Worm (Caenorhabditis elegans) whole organism, L3 larva: ENCODE data around the gene F59E12.8.

Experiments used
- R02D3.7 ChIP-seq: fragments of 150-350 bp; optimal IDR thresholded peaks from 2 replicates; lab custom pipeline; 2014; ENCODE audit warnings: missing biosample characterization, missing genetic modification characterization
- aly-2 ChIP-seq: fragments of 150-350 bp; optimal IDR thresholded peaks from 2 replicates; lab custom pipeline; 2014; ENCODE audit warnings: missing biosample characterization, missing genetic modification characterization
- ama-1 ChIP-seq: fragments of 150-350 bp; optimal IDR thresholded peaks from 2 replicates; lab custom pipeline; 2018
- ceh-16 ChIP-seq: sonication (generic microtip); optimal IDR thresholded peaks from 2 replicates; lab custom pipeline; 2017; ENCODE audit warnings: missing biosample characterization, missing genetic modification characterization
- ceh-28 ChIP-seq: fragments of 150-350 bp; optimal IDR thresholded peaks from 2 replicates; lab custom pipeline; 2014; ENCODE audit warnings: missing biosample characterization, missing genetic modification reagents, missing genetic modification characterization
- ceh-9 ChIP-seq: sonication (generic microtip); optimal IDR thresholded peaks from 2 replicates; lab custom pipeline; 2018; ENCODE audit warnings: missing biosample characterization, missing genetic modification characterization
- egl-5 ChIP-seq: fragments of 150-350 bp; optimal IDR thresholded peaks from 2 replicates; lab custom pipeline; 2017; ENCODE audit warnings: missing biosample characterization, missing genetic modification reagents, missing genetic modification characterization, inconsistent platforms
- elt-1 ChIP-seq: fragments of 150-350 bp; optimal IDR thresholded peaks from 2 replicates; lab custom pipeline; 2014; ENCODE audit warnings: missing biosample characterization, missing genetic modification characterization
- elt-3 ChIP-seq, 3 experiments: fragments of 150-350 bp in 1 of 3; sonication (generic microtip) in 2 of 3; optimal IDR thresholded peaks; 2 replicates in 2 of 3; 4 replicates in 1 of 3; lab custom pipeline; 2014 to 2017; ENCODE audit warnings: missing biosample characterization in 3 of 3, missing genetic modification characterization in 3 of 3
- fkh-10 ChIP-seq: sonication (generic microtip); optimal IDR thresholded peaks from 2 replicates; lab custom pipeline; 2017; ENCODE audit warnings: missing biosample characterization, missing genetic modification reagents, missing genetic modification characterization
- fkh-2 ChIP-seq: fragments of 150-350 bp; optimal IDR thresholded peaks from 2 replicates; lab custom pipeline; 2014; ENCODE audit warnings: missing biosample characterization, missing genetic modification reagents, missing genetic modification characterization
- fos-1 ChIP-seq: fragments of 150-350 bp; optimal IDR thresholded peaks from 2 replicates; lab custom pipeline; 2014; ENCODE audit warnings: missing biosample characterization, missing genetic modification characterization
- hmg-11 ChIP-seq: sonication (generic microtip); optimal IDR thresholded peaks from 2 replicates; lab custom pipeline; 2016; ENCODE audit warnings: missing genetic modification characterization, missing compliant biosample characterization
- jun-1 ChIP-seq: fragments of 150-350 bp; optimal IDR thresholded peaks from 2 replicates; lab custom pipeline; 2014; ENCODE audit warnings: missing biosample characterization, missing genetic modification reagents, missing genetic modification characterization
- lin-15B ChIP-seq: fragments of 150-350 bp; optimal IDR thresholded peaks from 2 replicates; lab custom pipeline; 2014; ENCODE audit warnings: missing biosample characterization, missing genetic modification characterization
- lin-39 ChIP-seq: fragments of 150-350 bp; optimal IDR thresholded peaks from 2 replicates; lab custom pipeline; 2018; ENCODE audit warnings: missing biosample characterization, missing genetic modification reagents, missing genetic modification characterization
- mdl-1 ChIP-seq: fragments of 150-350 bp; optimal IDR thresholded peaks from 2 replicates; lab custom pipeline; 2014; ENCODE audit warnings: missing biosample characterization, missing genetic modification characterization
- nfya-1 ChIP-seq: sonication (generic microtip); optimal IDR thresholded peaks from 2 replicates; lab custom pipeline; 2017; ENCODE audit warnings: missing genetic modification characterization, mild to moderate bottlenecking, missing compliant biosample characterization, antibody characterized with exemption, moderate library complexity; ENCODE audit not compliant: insufficient read depth
- nhr-11 ChIP-seq: fragments of 150-350 bp; optimal IDR thresholded peaks from 2 replicates; lab custom pipeline; 2014; ENCODE audit warnings: missing biosample characterization, missing genetic modification characterization
- nhr-12 ChIP-seq: fragments of 150-350 bp; optimal IDR thresholded peaks from 2 replicates; lab custom pipeline; 2014; ENCODE audit warnings: missing biosample characterization, missing genetic modification characterization
- nhr-237 ChIP-seq: fragments of 150-350 bp; optimal IDR thresholded peaks from 2 replicates; lab custom pipeline; 2014; ENCODE audit warnings: missing biosample characterization, missing genetic modification characterization
- nhr-25 ChIP-seq: sonication (generic microtip); optimal IDR thresholded peaks from 2 replicates; lab custom pipeline; 2017; ENCODE audit warnings: missing biosample characterization, missing genetic modification characterization
- nhr-43 ChIP-seq: sonication (generic microtip); optimal IDR thresholded peaks from 2 replicates; lab custom pipeline; 2016; ENCODE audit warnings: mild to moderate bottlenecking, missing genetic modification characterization, missing compliant biosample characterization; ENCODE audit not compliant: poor library complexity, severe bottlenecking
- nhr-67 ChIP-seq: fragments of 150-350 bp; optimal IDR thresholded peaks from 2 replicates; lab custom pipeline; 2014; ENCODE audit warnings: missing biosample characterization, missing genetic modification characterization
- nhr-76 ChIP-seq: fragments of 150-350 bp; sonication (generic microtip); optimal IDR thresholded peaks from 5 replicates; lab custom pipeline; 2014; ENCODE audit warnings: missing biosample characterization, missing genetic modification characterization
- nhr-77 ChIP-seq: fragments of 150-350 bp; optimal IDR thresholded peaks from 2 replicates; lab custom pipeline; 2014; ENCODE audit warnings: missing biosample characterization, missing genetic modification characterization
- pha-4 ChIP-seq: fragments of 150-350 bp; optimal IDR thresholded peaks from 2 replicates; lab custom pipeline; 2014; ENCODE audit warnings: missing biosample characterization, missing genetic modification reagents, missing genetic modification characterization
- pqm-1 ChIP-seq: fragments of 150-350 bp; optimal IDR thresholded peaks from 2 replicates; lab custom pipeline; 2017; ENCODE audit warnings: missing biosample characterization, missing genetic modification characterization, inconsistent platforms
- sea-2 ChIP-seq: fragments of 150-350 bp; sonication (generic microtip); optimal IDR thresholded peaks from 4 replicates; lab custom pipeline; 2014; ENCODE audit warnings: missing biosample characterization, missing genetic modification reagents, missing genetic modification characterization
- skn-1 ChIP-seq: fragments of 150-350 bp; optimal IDR thresholded peaks from 2 replicates; lab custom pipeline; 2014; ENCODE audit warnings: missing biosample characterization, missing genetic modification characterization
- snpc-4 ChIP-seq: fragments of 150-350 bp; optimal IDR thresholded peaks from 2 replicates; lab custom pipeline; 2014; ENCODE audit warnings: missing biosample characterization, missing genetic modification characterization
- unc-39 ChIP-seq: sonication (generic microtip); optimal IDR thresholded peaks from 4 replicates; lab custom pipeline; 2017; ENCODE audit warnings: missing biosample characterization, missing genetic modification characterization
- unc-62 ChIP-seq: fragments of 150-350 bp; sonication (generic microtip); optimal IDR thresholded peaks from 4 replicates; lab custom pipeline; 2014; ENCODE audit warnings: missing biosample characterization, missing genetic modification reagents, missing genetic modification characterization
- zag-1 ChIP-seq: fragments of 150-350 bp; optimal IDR thresholded peaks from 2 replicates; lab custom pipeline; 2014; ENCODE audit warnings: missing biosample characterization, missing genetic modification characterization
- ztf-11 ChIP-seq: fragments of 150-350 bp; optimal IDR thresholded peaks from 2 replicates; lab custom pipeline; 2014; ENCODE audit warnings: missing biosample characterization, missing genetic modification characterization
- ztf-4 ChIP-seq: fragments of 150-350 bp; optimal IDR thresholded peaks from 2 replicates; lab custom pipeline; 2014; ENCODE audit warnings: missing biosample characterization, missing genetic modification characterization

The F59E12.8 gene

DNA sequence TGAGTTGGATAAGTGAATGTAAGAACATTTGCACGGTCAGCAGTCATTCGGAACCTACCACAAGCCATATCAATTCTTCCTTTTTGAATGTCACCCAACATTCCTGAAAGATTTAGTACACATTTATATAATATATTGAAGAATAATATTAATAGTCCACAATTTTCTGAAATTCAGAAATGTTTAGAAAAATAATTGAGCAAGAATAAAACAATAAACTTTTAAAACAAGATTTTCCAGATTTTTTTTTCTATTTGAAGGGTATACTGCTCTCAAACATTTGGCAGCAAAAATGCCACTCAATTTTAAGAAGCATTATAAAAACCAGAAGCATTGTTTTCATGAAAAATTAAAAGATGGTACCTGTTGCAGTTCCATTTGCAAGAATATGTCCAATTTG, at the start of gene F59E12.8:
TSS of gene F59E12.8 (minus strand) at position 101 of the 400 bp plus-strand sequence.
- TF ChIP-seq ama-1 (lab: Kevin White, UChicago) = no peak
- TF ChIP-seq nhr-67 (tag; lab: Kevin White, UChicago) = no peak
- no peak for TF ChIP-seq mdl-1 (tag; lab: Kevin White, UChicago)
- TF ChIP-seq nhr-76 = no peak
- no peak for TF ChIP-seq egl-5
- TF ChIP-seq elt-3 (tag; optimal IDR thresholded peaks at IDR 0.05; lab: Kevin White, UChicago) = no peak
- no peak for TF ChIP-seq fos-1 (tag; lab: Kevin White, UChicago)

DNA sequence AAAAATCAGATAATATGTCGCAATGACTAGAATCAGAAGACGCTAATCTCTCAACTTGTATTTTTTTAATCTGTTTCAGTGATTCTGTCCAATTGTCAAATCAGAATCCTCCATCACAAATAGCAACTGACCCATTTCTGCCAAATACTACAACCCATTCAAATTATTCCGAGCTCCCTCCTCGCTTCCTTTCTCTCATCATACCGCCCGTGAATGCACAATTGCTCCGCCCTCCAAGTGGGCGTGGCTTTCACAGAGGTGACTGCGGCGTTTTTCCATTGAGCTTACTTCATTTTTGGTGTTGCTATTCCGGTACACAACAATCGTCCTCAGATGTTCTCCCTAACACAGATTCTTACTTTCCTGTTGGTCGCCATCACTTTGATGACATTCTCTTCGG, 44.0 kb upstream of the F59E12.8 start, which contains the start of gene flp-27:
TSS of gene flp-27 (plus strand) at position 301 of the 400 bp plus-strand sequence.
- TF ChIP-seq elt-1 (tag; lab: Kevin White, UChicago) = no peak
- TF ChIP-seq fkh-2 (tag; lab: Kevin White, UChicago) = no peak
- no peak for TF ChIP-seq sea-2 (GFP tag; lab: Kevin White, UChicago)
- TF ChIP-seq unc-62 = no peak
- no peak for TF ChIP-seq ztf-4 (tag; lab: Kevin White, UChicago)
- no peak for TF ChIP-seq ceh-28 (tag; lab: Kevin White, UChicago)
- TF ChIP-seq hmg-11 (tag; lab: Kevin White, UChicago) = no peak
- TF ChIP-seq fkh-10 (GFP tag; lab: Kevin White, UChicago) = no peak
- TF ChIP-seq pqm-1 (tag; lab: Kevin White, UChicago) = no peak
- no peak for TF ChIP-seq R02D3.7 (tag; lab: Kevin White, UChicago)
- TF ChIP-seq lin-39 (tag; lab: Kevin White, UChicago) = no peak

DNA sequence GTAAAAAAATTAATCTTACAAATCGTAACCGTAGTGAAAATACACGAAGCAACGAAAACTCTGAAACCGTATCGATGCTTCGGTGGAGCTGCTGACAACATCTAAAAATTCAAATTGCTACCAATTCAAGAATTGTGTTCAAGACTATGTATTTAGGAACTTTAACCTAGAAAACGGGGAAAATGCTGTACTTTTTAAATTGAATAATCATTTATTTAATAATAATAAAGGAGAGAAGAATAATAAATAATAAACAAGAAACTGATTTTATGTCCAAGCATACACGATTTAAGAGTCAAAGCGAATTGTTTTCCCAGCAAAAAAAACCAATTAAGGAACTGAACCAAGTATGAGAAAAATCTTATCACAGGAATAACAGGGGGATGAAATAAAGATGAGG, 32.9 kb upstream of the F59E12.8 start, which contains the start of gene C25H3.17:
TSS of gene C25H3.17 (minus strand) at position 101 of the 400 bp plus-strand sequence.
- TF ChIP-seq nhr-77 (tag; lab: Kevin White, UChicago) (no peak), nhr-67 (tag; lab: Kevin White, UChicago) (no peak), nhr-43 (tag; lab: Kevin White, UChicago) (no peak), elt-1 (tag; lab: Kevin White, UChicago) (no peak), snpc-4 (tag; lab: Kevin White, UChicago) (no peak)

DNA sequence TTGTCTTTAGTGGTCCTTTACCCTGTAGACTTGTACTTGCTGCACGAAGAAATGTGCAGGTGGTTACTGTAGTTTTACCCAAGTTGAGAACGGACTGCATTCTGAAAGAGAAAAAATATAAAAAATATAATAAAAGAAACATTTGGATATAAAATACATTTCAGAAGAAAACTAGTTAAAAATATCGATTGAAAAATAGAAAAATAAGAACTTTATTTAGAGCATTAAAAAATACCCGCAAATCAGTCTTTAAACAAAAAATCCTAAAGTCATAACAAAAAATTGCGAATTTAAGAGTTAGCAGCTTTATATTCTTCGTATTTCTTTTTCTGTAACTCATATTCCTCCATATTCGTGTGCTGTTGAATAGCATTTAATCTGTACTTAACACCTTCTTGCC, 32.1 kb upstream of the F59E12.8 start, which contains the start of gene C25H3.7:
TSS of gene C25H3.7 (minus strand) at position 101 of the 400 bp plus-strand sequence.
- TF ChIP-seq nfya-1 (tag; lab: Kevin White, UChicago) = no peak

DNA sequence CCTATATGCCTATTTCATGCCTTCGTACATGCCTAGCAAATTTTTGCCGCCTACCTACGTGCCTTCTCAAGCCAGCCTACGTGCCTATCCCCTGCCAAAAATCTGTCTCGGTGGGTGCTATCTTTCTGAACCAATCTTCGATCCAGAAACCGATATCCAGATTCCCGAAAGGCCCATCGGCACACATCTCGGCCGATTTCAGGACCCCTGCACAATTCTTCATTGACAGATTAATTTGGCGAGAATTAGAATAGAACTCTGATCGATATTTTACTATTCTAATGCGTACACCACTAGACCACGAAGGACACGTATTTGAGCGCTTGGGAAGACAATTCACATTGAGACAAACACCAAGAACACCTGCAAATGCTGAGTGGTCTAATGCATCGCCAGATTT, 30.8 kb upstream of the F59E12.8 start:
- no peak for TF ChIP-seq sea-2 (GFP tag; lab: Kevin White, UChicago)
- TF ChIP-seq ztf-4 (tag; lab: Kevin White, UChicago) = no peak
- no peak for TF ChIP-seq unc-62
- TF ChIP-seq lin-39 (tag; lab: Kevin White, UChicago) = no peak
- TF ChIP-seq lin-15B (tag; lab: Kevin White, UChicago) = no peak
- TF ChIP-seq nhr-12 (tag; lab: Kevin White, UChicago) = no peak
- TF ChIP-seq skn-1 (tag; lab: Kevin White, UChicago) = no peak
- no peak for TF ChIP-seq nhr-25 (tag; lab: Kevin White, UChicago)
- TF ChIP-seq nhr-237 (tag; lab: Kevin White, UChicago) = no peak
- no peak for TF ChIP-seq pha-4 (tag; lab: Kevin White, UChicago)
- TF ChIP-seq hmg-11 (tag; lab: Kevin White, UChicago) = no peak
- TF ChIP-seq ztf-11 (tag; lab: Kevin White, UChicago) = no peak
- no peak for TF ChIP-seq nhr-11 (tag; lab: Kevin White, UChicago)
- no peak for TF ChIP-seq aly-2
- TF ChIP-seq zag-1 (tag; lab: Kevin White, UChicago) = no peak
- TF ChIP-seq jun-1 (tag; lab: Kevin White, UChicago) = no peak
- TF ChIP-seq ceh-28 (tag; lab: Kevin White, UChicago) = no peak

DNA sequence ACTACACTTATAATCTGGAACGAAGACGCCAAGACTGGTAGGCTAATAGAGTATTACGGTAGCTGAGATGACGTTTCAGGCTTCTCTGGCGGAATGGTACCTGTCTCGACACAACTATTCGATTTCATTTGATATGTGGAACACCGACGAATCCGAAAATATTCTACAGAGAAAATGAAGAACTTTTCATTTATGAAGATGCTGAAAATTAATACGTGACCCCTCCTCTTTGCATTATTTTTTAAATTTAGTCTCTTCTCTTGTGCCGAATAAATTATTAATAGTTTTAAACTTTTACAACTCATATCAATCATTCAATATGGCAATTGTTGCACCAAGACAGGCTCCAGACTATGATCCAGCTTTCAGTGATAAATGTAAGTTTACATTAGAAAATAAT, 29.3 kb upstream of the F59E12.8 start, which contains the start of gene C25H3.16:
TSS of gene C25H3.16 (plus strand) at position 301 of the 400 bp plus-strand sequence.
- no peak for TF ChIP-seq ceh-28 (tag; lab: Kevin White, UChicago)
- TF ChIP-seq ceh-9 (tag; lab: Kevin White, UChicago) = no peak
- no peak for TF ChIP-seq snpc-4 (tag; lab: Kevin White, UChicago)
- no peak for TF ChIP-seq nhr-43 (tag; lab: Kevin White, UChicago)
- no peak for TF ChIP-seq jun-1 (tag; lab: Kevin White, UChicago)
- TF ChIP-seq ztf-4 (tag; lab: Kevin White, UChicago) = no peak
- no peak for TF ChIP-seq ceh-16 (tag; lab: Kevin White, UChicago)
- TF ChIP-seq unc-39 (tag; lab: Kevin White, UChicago) = no peak
- TF ChIP-seq, all 47 proteins: peak for 0
